Worm (Caenorhabditis elegans) whole organism, early embryonic: ENCODE measurements around the gene npr-39.

Experiments
- B0310.2 ChIP-seq: sonication (generic microtip); optimal IDR thresholded peaks from 2 replicates; lab custom pipeline; 2016; ENCODE audit warnings: mild to moderate bottlenecking, missing genetic modification characterization, missing compliant biosample characterization
- F13C5.2 ChIP-seq: sonication (generic microtip); optimal IDR thresholded peaks from 2 replicates; lab custom pipeline; 2017; ENCODE audit warnings: mild to moderate bottlenecking, missing genetic modification characterization, inconsistent platforms, missing compliant biosample characterization
- aly-1 ChIP-seq: sonication (generic microtip); optimal IDR thresholded peaks from 2 replicates; lab custom pipeline; 2016; ENCODE audit warnings: missing genetic modification characterization, missing compliant biosample characterization
- ama-1 ChIP-seq: fragments of 150-350 bp; optimal IDR thresholded peaks from 2 replicates; lab custom pipeline; 2014
- ceh-13 ChIP-seq: fragments of 200-800 bp; sonication (Bioruptor generic); optimal IDR thresholded peaks from 2 replicates; lab custom pipeline; 2018; ENCODE audit warnings: mild to moderate bottlenecking, missing genetic modification characterization, missing compliant biosample characterization
- ceh-36 ChIP-seq: sonication (generic microtip); optimal IDR thresholded peaks from 2 replicates; lab custom pipeline; 2016; ENCODE audit warnings: missing genetic modification characterization, inconsistent platforms, missing compliant biosample characterization
- ets-7 ChIP-seq: sonication (generic microtip); optimal IDR thresholded peaks from 2 replicates; lab custom pipeline; 2016; ENCODE audit warnings: missing genotype, missing genetic modification characterization, missing compliant biosample characterization
- flt-1 ChIP-seq: fragments of 200-800 bp; sonication (Bioruptor generic); IDR thresholded peaks from 2 replicates; pipeline ENCODE4 v1.3.6; 2022; ENCODE audit warnings: missing genetic modification characterization, missing compliant biosample characterization
- hmbx-1 ChIP-seq: sonication (generic microtip); optimal IDR thresholded peaks from 2 replicates; lab custom pipeline; 2016; ENCODE audit warnings: mild to moderate bottlenecking, missing genetic modification characterization, missing compliant biosample characterization
- hmg-4 ChIP-seq: fragments of 200-800 bp; sonication (Bioruptor generic); optimal IDR thresholded peaks from 2 replicates; lab custom pipeline; 2018; ENCODE audit warnings: mild to moderate bottlenecking, missing genetic modification characterization, missing compliant biosample characterization
- hnd-1 ChIP-seq: sonication (generic microtip); optimal IDR thresholded peaks from 2 replicates; lab custom pipeline; 2016; ENCODE audit warnings: missing genetic modification characterization, missing compliant biosample characterization
- pes-1 ChIP-seq: fragments of 200-800 bp; sonication (Bioruptor generic); IDR thresholded peaks from 2 replicates; pipeline ENCODE4 v1.3.6; 2022; ENCODE audit warnings: missing genetic modification reagents, missing genetic modification characterization, missing compliant biosample characterization
- scrt-1 ChIP-seq: fragments of 200-800 bp; sonication (Bioruptor generic); IDR thresholded peaks from 2 replicates; pipeline ENCODE4 v1.3.6; 2022; ENCODE audit warnings: missing genetic modification characterization, missing compliant biosample characterization
- sea-1 ChIP-seq: fragments of 200-800 bp; sonication (Bioruptor generic); conservative IDR thresholded peaks from 2 replicates; pipeline ENCODE4 v1.3.6; 2022; ENCODE audit warnings: missing genetic modification characterization, missing compliant biosample characterization
- tbx-11 ChIP-seq: fragments of 200-800 bp; sonication (Bioruptor generic); IDR thresholded peaks from 2 replicates; pipeline ENCODE4 v1.3.6; 2022; ENCODE audit warnings: missing genetic modification characterization, missing compliant biosample characterization
- tbx-37 ChIP-seq: fragments of 200-800 bp; sonication (Bioruptor generic); conservative IDR thresholded peaks from 2 replicates; pipeline ENCODE4 v1.3.6; 2022; ENCODE audit warnings: missing genetic modification reagents, missing genetic modification characterization, missing compliant biosample characterization
- tra-4 ChIP-seq: sonication (generic microtip); optimal IDR thresholded peaks from 2 replicates; lab custom pipeline; 2017; ENCODE audit warnings: missing genetic modification characterization, missing compliant biosample characterization

npr-39 gene

ce11 chrV:10046503-10046902, 20.4 kb upstream of the npr-39 start:
- TF ChIP-seq ceh-13 (GFP tag; lab: Kevin White, UChicago) (no peak), hnd-1 (tag; lab: Kevin White, UChicago) (no peak), flt-1 (GFP tag; lab: Robert Waterston, UW) (no peak), tbx-11 (GFP tag; lab: Robert Waterston, UW) (no peak), tbx-37 (GFP tag; lab: Robert Waterston, UW) (no peak), sea-1 (no peak), aly-1 (tag; lab: Kevin White, UChicago) (no peak), hmg-4 (GFP tag; lab: Kevin White, UChicago) (no peak), scrt-1 (GFP tag; lab: Robert Waterston, UW) (no peak), tra-4 (tag; lab: Kevin White, UChicago) (no peak), ets-7 (tag; lab: Kevin White, UChicago) (no peak), ceh-36 (no peak), hmbx-1 (tag; lab: Kevin White, UChicago) (no peak), B0310.2 (tag; lab: Kevin White, UChicago) (no peak), pes-1 (no peak), ama-1 (lab: Kevin White, UChicago) (no peak), F13C5.2 (tag; lab: Kevin White, UChicago) (no peak)

ce11 chrV:10047189-10047588, 19.7 kb upstream of the npr-39 start:
- TF ChIP-seq B0310.2 (tag; lab: Kevin White, UChicago): no peak
- no peak for TF ChIP-seq ceh-13 (GFP tag; lab: Kevin White, UChicago)
- TF ChIP-seq ets-7 (tag; lab: Kevin White, UChicago): no peak
- TF ChIP-seq hmg-4 (GFP tag; lab: Kevin White, UChicago): no peak
- TF ChIP-seq tra-4 (tag; lab: Kevin White, UChicago): no peak
- TF ChIP-seq hmbx-1 (tag; lab: Kevin White, UChicago): no peak
- no peak for TF ChIP-seq sea-1
- TF ChIP-seq flt-1 (GFP tag; lab: Robert Waterston, UW): no peak
- no peak for TF ChIP-seq tbx-37 (GFP tag; lab: Robert Waterston, UW)
- no peak for TF ChIP-seq ama-1 (lab: Kevin White, UChicago)
- TF ChIP-seq hnd-1 (tag; lab: Kevin White, UChicago): no peak
- no peak for TF ChIP-seq F13C5.2 (tag; lab: Kevin White, UChicago)
- TF ChIP-seq tbx-11 (GFP tag; lab: Robert Waterston, UW): no peak
- no peak for TF ChIP-seq aly-1 (tag; lab: Kevin White, UChicago)
- TF ChIP-seq pes-1: no peak
- TF ChIP-seq scrt-1 (GFP tag; lab: Robert Waterston, UW): no peak
- TF ChIP-seq ceh-36: no peak

- 0 out of 2 replicates have a peak, but pooled peaks have one; percentile 60 for TF ChIP-seq pes-1
- TF ChIP-seq tbx-11 (GFP tag; lab: Robert Waterston, UW): 0 out of 2 replicates have a peak, but pooled peaks have one; percentile 12
- TF ChIP-seq scrt-1 (GFP tag; lab: Robert Waterston, UW): 0 out of 2 replicates have a peak, but pooled peaks have one; percentile 29
These were observed 17.6 kb upstream of the npr-39 start for ce11 chrV:10049192-10049816.

ce11 chrV:10051855-10052254, 15.0 kb upstream of the npr-39 start, which contains the start of gene str-118:
Gene str-118 (plus strand): TSS chrV:10052155.
- no peak for TF ChIP-seq F13C5.2 (tag; lab: Kevin White, UChicago)
- TF ChIP-seq hnd-1 (tag; lab: Kevin White, UChicago): no peak

- TF ChIP-seq sea-1 (no peak), hmbx-1 (tag; lab: Kevin White, UChicago) (no peak), flt-1 (GFP tag; lab: Robert Waterston, UW) (no peak), ceh-13 (GFP tag; lab: Kevin White, UChicago) (no peak), pes-1 (no peak), scrt-1 (GFP tag; lab: Robert Waterston, UW) (no peak), B0310.2 (tag; lab: Kevin White, UChicago) (no peak), F13C5.2 (tag; lab: Kevin White, UChicago) (no peak), ceh-36 (no peak), tra-4 (tag; lab: Kevin White, UChicago) (no peak), tbx-11 (GFP tag; lab: Robert Waterston, UW) (no peak), aly-1 (tag; lab: Kevin White, UChicago) (no peak), tbx-37 (GFP tag; lab: Robert Waterston, UW) (no peak)
These were observed 12.0 kb upstream of the npr-39 start, which contains the start of gene yif-1 for ce11 chrV:10054872-10055271. Gene yif-1 (minus strand): TSS chrV:10054913.

DNA sequence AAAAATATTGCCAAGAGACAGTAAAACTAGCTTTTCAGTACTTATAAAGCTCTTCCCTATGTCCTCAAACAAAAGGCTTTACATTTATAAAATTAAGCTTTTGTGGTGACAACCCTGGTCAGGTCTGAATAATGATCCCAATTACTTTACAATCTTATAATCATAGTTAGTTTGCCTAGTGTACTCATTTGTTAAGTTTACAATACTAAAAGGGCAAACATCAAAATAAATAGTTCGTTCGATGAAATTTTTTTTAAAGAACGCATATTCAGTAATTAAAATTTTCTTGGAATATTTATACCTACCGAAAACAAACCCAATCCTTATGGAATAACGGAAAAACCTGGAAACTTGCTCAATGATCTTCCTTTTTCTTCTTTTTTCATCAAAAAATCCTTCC, 8.1 kb upstream of the npr-39 start:
- no peak for TF ChIP-seq tra-4 (tag; lab: Kevin White, UChicago)
- no peak for TF ChIP-seq flt-1 (GFP tag; lab: Robert Waterston, UW)
- TF ChIP-seq scrt-1 (GFP tag; lab: Robert Waterston, UW): no peak
- TF ChIP-seq F13C5.2 (tag; lab: Kevin White, UChicago): no peak
- no peak for TF ChIP-seq tbx-11 (GFP tag; lab: Robert Waterston, UW)
- no peak for TF ChIP-seq sea-1
- no peak for TF ChIP-seq ama-1 (lab: Kevin White, UChicago)
- TF ChIP-seq tbx-37 (GFP tag; lab: Robert Waterston, UW): no peak
- TF ChIP-seq hnd-1 (tag; lab: Kevin White, UChicago): no peak
- TF ChIP-seq pes-1: no peak
- TF ChIP-seq ets-7 (tag; lab: Kevin White, UChicago): no peak
- TF ChIP-seq hmg-4 (GFP tag; lab: Kevin White, UChicago): no peak
- no peak for TF ChIP-seq aly-1 (tag; lab: Kevin White, UChicago)
- TF ChIP-seq ceh-13 (GFP tag; lab: Kevin White, UChicago): no peak
- no peak for TF ChIP-seq hmbx-1 (tag; lab: Kevin White, UChicago)
- TF ChIP-seq B0310.2 (tag; lab: Kevin White, UChicago): no peak

DNA sequence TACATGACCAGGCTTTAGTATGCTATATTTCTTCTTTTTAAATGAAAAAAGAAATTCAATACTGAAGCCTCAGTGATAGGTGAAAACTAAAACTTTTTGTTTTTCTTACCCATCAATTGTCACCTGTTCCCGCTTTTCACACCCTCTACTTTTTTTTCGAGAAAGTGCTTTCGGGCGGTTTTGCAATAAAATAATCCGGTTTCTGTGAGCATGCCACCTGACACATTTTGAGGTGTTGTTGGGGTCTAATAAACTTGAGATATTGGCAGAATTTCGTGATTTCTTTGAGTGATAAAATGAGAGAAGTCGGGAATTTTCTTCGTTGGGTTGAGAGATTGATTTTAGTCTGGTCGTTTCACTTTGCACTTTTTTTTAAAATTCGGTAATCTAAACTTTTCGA, 6.8 kb upstream of the npr-39 start:
- TF ChIP-seq ets-7 (tag; lab: Kevin White, UChicago) (no peak), pes-1 (no peak), hmg-4 (GFP tag; lab: Kevin White, UChicago) (no peak), hnd-1 (tag; lab: Kevin White, UChicago) (no peak), hmbx-1 (tag; lab: Kevin White, UChicago) (no peak), flt-1 (GFP tag; lab: Robert Waterston, UW) (no peak), F13C5.2 (tag; lab: Kevin White, UChicago) (no peak), aly-1 (tag; lab: Kevin White, UChicago) (no peak), sea-1 (no peak), scrt-1 (GFP tag; lab: Robert Waterston, UW) (no peak)
